Worm (Caenorhabditis elegans): Measurements from ENCODE around the gene coq-3.

DNA sequence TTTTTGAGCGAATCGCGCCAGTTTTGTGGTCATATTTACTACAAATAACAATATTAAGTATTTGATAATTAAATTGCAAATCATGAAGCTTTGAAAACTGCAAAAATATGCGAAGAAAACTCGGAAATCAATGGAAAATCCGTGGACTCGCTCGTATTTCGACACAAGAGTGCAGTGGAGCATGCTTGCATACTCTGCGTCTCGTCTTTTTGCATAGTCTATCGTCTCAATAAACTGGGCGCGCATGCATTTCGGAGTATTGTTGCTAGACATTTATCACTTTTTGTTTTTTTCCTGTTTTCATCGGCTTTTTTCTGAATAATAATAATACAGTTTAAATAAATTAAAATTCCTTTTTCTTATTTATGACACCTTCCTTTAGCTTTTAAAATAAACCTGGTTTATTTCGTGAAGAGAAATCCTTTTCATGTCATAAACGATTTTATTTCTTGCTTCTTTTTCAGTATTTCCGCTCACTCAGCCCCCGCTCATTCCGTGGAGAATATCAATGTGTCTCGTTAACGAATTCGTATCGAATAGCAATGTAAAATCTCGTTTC, 28.4 kb downstream of the coq-3 start, which contains the start of the genes mrps-7 and Y57G11C.3:
- TF ChIP-seq pbrm-1 (GFP tag; IDR thresholded peaks at IDR 0.05): peak; percentile 79
- no peak for TF ChIP-seq unc-62 (GFP tag; optimal IDR thresholded peaks at IDR 0.05)
- peak; percentile 80 for TF ChIP-seq pha-4 (tag; optimal IDR thresholded peaks at IDR 0.05)
- TF ChIP-seq ZK185.1 (tag; optimal IDR thresholded peaks at IDR 0.05; ENCODE audit: poor library complexity, severe bottlenecking): peak; percentile 78
- TF ChIP-seq sptf-2 (GFP tag; optimal IDR thresholded peaks at IDR 0.05): no peak
- TF ChIP-seq lin-40 (tag; optimal IDR thresholded peaks at IDR 0.05): peak; percentile 89
- TF ChIP-seq nhr-120 (GFP tag; IDR thresholded peaks at IDR 0.05): no peak
- TF ChIP-seq snpc-4 (GFP tag; optimal IDR thresholded peaks at IDR 0.05): peak; percentile 83
- TF ChIP-seq snpc-4 (tag; optimal IDR thresholded peaks at IDR 0.05): peak; percentile 73 to 93 (median 86)
- TF ChIP-seq hmg-20 (GFP tag; IDR thresholded peaks at IDR 0.05): 0 out of 2 replicates have a peak, but pooled peaks have one; percentile 50
- TF ChIP-seq snpc-1.1 (tag; optimal IDR thresholded peaks at IDR 0.05; ENCODE audit: insufficient read depth): peak; percentile 60
- no peak for TF ChIP-seq nfya-1 (tag; optimal IDR thresholded peaks at IDR 0.05; ENCODE audit: borderline replicate concordance, insufficient read depth)
- TF ChIP-seq egl-44 (GFP tag; IDR thresholded peaks at IDR 0.05): no peak
